ENCODE assay signal across 1 worm cellular context in the genomic region with DNA sequence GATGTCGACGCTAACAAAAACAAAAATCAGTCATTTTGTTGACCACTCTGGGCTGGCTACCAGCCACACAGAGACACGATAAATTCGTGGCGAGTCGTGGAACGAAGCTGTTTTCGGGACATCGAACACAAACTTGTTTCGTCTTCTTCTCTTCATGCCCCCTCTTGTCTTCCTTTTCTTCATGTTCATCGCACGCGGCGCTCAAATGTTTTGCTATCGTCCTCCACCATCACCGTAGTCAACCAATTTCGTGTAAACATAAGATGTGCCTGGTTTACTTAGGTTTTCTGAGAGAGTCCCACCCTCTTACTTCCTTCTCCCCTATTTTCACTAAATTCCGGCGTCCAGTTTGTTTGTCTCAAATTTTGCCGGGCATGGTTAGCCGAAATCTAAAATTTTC.
TF ChIP-seq lines count a peak whose summit lies in the region.

No protein-coding gene starts in this region.

TF ChIP-seq in whole organism, L4 larva, 104 proteins besides CTCF, POLR2A, EP300 and RAD21 (continued from another document):
- TF ChIP-seq daf-12 (tag; optimal IDR thresholded peaks at IDR 0.05; lab: Kevin White, UChicago), result no peak
- TF ChIP-seq spr-3 (GFP tag; optimal IDR thresholded peaks at IDR 0.05; lab: Kevin White, UChicago), result no peak
- peak; percentile 35 for TF ChIP-seq hlh-11 (tag; optimal IDR thresholded peaks at IDR 0.05; lab: Kevin White, UChicago)
- no peak for TF ChIP-seq nhr-42 (GFP tag; IDR thresholded peaks at IDR 0.05; lab: Robert Waterston, UW)
- TF ChIP-seq nhr-11 (tag; optimal IDR thresholded peaks at IDR 0.05; lab: Kevin White, UChicago), result no peak
- no peak for TF ChIP-seq lir-3 (tag; optimal IDR thresholded peaks at IDR 0.05; lab: Kevin White, UChicago)
- peak; percentile 48 for TF ChIP-seq mxl-3 (GFP tag; optimal IDR thresholded peaks at IDR 0.05; lab: Kevin White, UChicago)
- TF ChIP-seq nhr-76 (tag; optimal IDR thresholded peaks at IDR 0.05; lab: Kevin White, UChicago), result no peak
- TF ChIP-seq cey-2 (tag; optimal IDR thresholded peaks at IDR 0.05; lab: Kevin White, UChicago; ENCODE audit: borderline replicate concordance, insufficient read depth), result no peak
- TF ChIP-seq pha-4 (GFP tag; IDR thresholded peaks at IDR 0.05; lab: Robert Waterston, UW), result no peak
- TF ChIP-seq pha-4 (tag; optimal IDR thresholded peaks at IDR 0.05; lab: Kevin White, UChicago), result no peak
- TF ChIP-seq dve-1 (tag; optimal IDR thresholded peaks at IDR 0.05; lab: Kevin White, UChicago; ENCODE audit: insufficient read depth), result no peak
- no peak for TF ChIP-seq nhr-102 (tag; optimal IDR thresholded peaks at IDR 0.05; lab: Kevin White, UChicago)
- TF ChIP-seq snpc-1.2 (GFP tag; IDR thresholded peaks at IDR 0.05; lab: Robert Waterston, UW), result no peak
- TF ChIP-seq R02D3.7 (tag; optimal IDR thresholded peaks at IDR 0.05; lab: Kevin White, UChicago), result no peak
- no peak for TF ChIP-seq zip-2 (tag; optimal IDR thresholded peaks at IDR 0.05; lab: Kevin White, UChicago)
TF ChIP-seq in whole organism, L4 larva: peak in this region for 8.
